Worm (Caenorhabditis elegans) whole organism, L1 larva: ENCODE data around the gene H37A05.4.

ENCODE experiments used
- C04F5.9 ChIP-seq: sonication (generic microtip); optimal IDR thresholded peaks from 2 replicates; lab custom pipeline; 2016; ENCODE audit warnings: missing genetic modification characterization, missing compliant biosample characterization
- C16A3.4 ChIP-seq: fragments of 150-350 bp; optimal IDR thresholded peaks from 2 replicates; lab custom pipeline; 2014; ENCODE audit warnings: missing biosample characterization, missing genetic modification characterization
- F16B12.6 ChIP-seq: fragments of 150-350 bp; optimal IDR thresholded peaks from 2 replicates; lab custom pipeline; 2014; ENCODE audit warnings: missing biosample characterization, missing genetic modification characterization
- Y116A8C.19 ChIP-seq: sonication (generic microtip); optimal IDR thresholded peaks from 2 replicates; lab custom pipeline; 2016; ENCODE audit warnings: missing compliant biosample characterization, missing genetic modification characterization, borderline replicate concordance
- aha-1 ChIP-seq: fragments of 150-350 bp; optimal IDR thresholded peaks from 2 replicates; lab custom pipeline; 2014; ENCODE audit warnings: missing biosample characterization, missing genetic modification characterization
- aly-2 ChIP-seq: fragments of 150-350 bp; optimal IDR thresholded peaks from 2 replicates; lab custom pipeline; 2014; ENCODE audit warnings: missing biosample characterization, missing genetic modification characterization
- ceh-63 ChIP-seq: fragments of 200-800 bp; sonication (Bioruptor generic); optimal IDR thresholded peaks from 2 replicates; lab custom pipeline; 2018; ENCODE audit warnings: mild to moderate bottlenecking, missing genetic modification characterization, missing compliant biosample characterization
- ceh-8 ChIP-seq: fragments of 200-800 bp; sonication (Bioruptor generic); optimal IDR thresholded peaks from 2 replicates; lab custom pipeline; 2018; ENCODE audit warnings: mild to moderate bottlenecking, missing genetic modification characterization, moderate library complexity, missing compliant biosample characterization
- ceh-90 ChIP-seq: sonication (generic microtip); optimal IDR thresholded peaks from 2 replicates; lab custom pipeline; 2016; ENCODE audit warnings: missing genetic modification characterization, missing compliant biosample characterization
- ces-1 ChIP-seq: fragments of 150-350 bp; optimal IDR thresholded peaks from 2 replicates; lab custom pipeline; 2014; ENCODE audit warnings: missing biosample characterization, missing genetic modification reagents, missing genetic modification characterization
- dsc-1 ChIP-seq: sonication (generic microtip); optimal IDR thresholded peaks from 2 replicates; lab custom pipeline; 2016; ENCODE audit warnings: mild to moderate bottlenecking, missing genetic modification characterization, missing compliant biosample characterization
- efl-1 ChIP-seq, 4 experiments: fragments of 150-350 bp; optimal IDR thresholded peaks in 3 of 4; peaks in 1 of 4; 1 replicate in 1 of 4; 2 replicates in 3 of 4; lab custom pipeline; 2014; ENCODE audit warnings: missing biosample characterization in 2 of 4, missing genetic modification characterization in 2 of 4, missing genetic modification reagents in 2 of 4
- egl-27 ChIP-seq, 2 experiments: fragments of 150-350 bp in 1 of 2; sonication (generic microtip); optimal IDR thresholded peaks; 3 replicates each; lab custom pipeline; 2017 to 2018; ENCODE audit warnings: missing biosample characterization in 2 of 2, missing genetic modification characterization in 2 of 2, missing genetic modification reagents in 2 of 2
- elt-3 ChIP-seq, 6 experiments: fragments of 150-350 bp in 1 of 6; sonication (generic microtip); optimal IDR thresholded peaks; 2 replicates each; lab custom pipeline; 2017 to 2018; ENCODE audit warnings: missing biosample characterization in 6 of 6, missing genetic modification characterization in 6 of 6, inconsistent platforms in 1 of 6
- fos-1 ChIP-seq: fragments of 150-350 bp; optimal IDR thresholded peaks from 2 replicates; lab custom pipeline; 2014; ENCODE audit warnings: missing biosample characterization, missing genetic modification characterization
- hpl-2 ChIP-seq: fragments of 150-350 bp; optimal IDR thresholded peaks from 2 replicates; lab custom pipeline; 2014; ENCODE audit warnings: missing biosample characterization, missing genetic modification reagents, missing genetic modification characterization
- jun-1 ChIP-seq: fragments of 150-350 bp; optimal IDR thresholded peaks from 2 replicates; lab custom pipeline; 2014; ENCODE audit warnings: missing biosample characterization, missing genetic modification reagents, missing genetic modification characterization
- lin-14 ChIP-seq: fragments of 200-800 bp; sonication (Bioruptor generic); optimal IDR thresholded peaks from 2 replicates; lab custom pipeline; 2018; ENCODE audit warnings: mild to moderate bottlenecking, missing genetic modification characterization, moderate library complexity, missing compliant biosample characterization
- nhr-237 ChIP-seq: fragments of 150-350 bp; optimal IDR thresholded peaks from 2 replicates; lab custom pipeline; 2014; ENCODE audit warnings: missing biosample characterization, missing genetic modification characterization
- nhr-71 ChIP-seq: sonication (generic microtip); optimal IDR thresholded peaks from 2 replicates; lab custom pipeline; 2016; ENCODE audit warnings: mild to moderate bottlenecking, missing genetic modification characterization, moderate library complexity, missing compliant biosample characterization
- nhr-85 ChIP-seq: sonication (generic microtip); peaks from one replicate; lab custom pipeline; 2016; ENCODE audit warnings: missing genetic modification characterization, inconsistent platforms, missing compliant biosample characterization
- nhr-90 ChIP-seq: sonication (generic microtip); optimal IDR thresholded peaks from 2 replicates; lab custom pipeline; 2016; ENCODE audit warnings: mild to moderate bottlenecking, missing genetic modification characterization, missing compliant biosample characterization; ENCODE audit not compliant: poor library complexity
- pax-3 ChIP-seq: fragments of 200-800 bp; sonication (Bioruptor generic); optimal IDR thresholded peaks from 2 replicates; lab custom pipeline; 2018; ENCODE audit warnings: mild to moderate bottlenecking, missing genetic modification characterization, moderate library complexity, missing compliant biosample characterization
- snpc-4 ChIP-seq: fragments of 150-350 bp; optimal IDR thresholded peaks from 2 replicates; lab custom pipeline; 2014; ENCODE audit warnings: missing biosample characterization, missing genetic modification characterization
- sup-37 ChIP-seq: fragments of 200-800 bp; sonication (Bioruptor generic); optimal IDR thresholded peaks from 2 replicates; lab custom pipeline; 2018; ENCODE audit warnings: mild to moderate bottlenecking, missing genetic modification characterization, missing compliant biosample characterization
- swsn-7 ChIP-seq: sonication (generic microtip); optimal IDR thresholded peaks from 2 replicates; lab custom pipeline; 2016; ENCODE audit warnings: missing genetic modification characterization, missing compliant biosample characterization
- unc-130 ChIP-seq: fragments of 150-350 bp; optimal IDR thresholded peaks from 2 replicates; lab custom pipeline; 2017; ENCODE audit warnings: missing biosample characterization, missing genetic modification characterization, inconsistent platforms
- unc-62 ChIP-seq: fragments of 150-350 bp; optimal IDR thresholded peaks from 2 replicates; lab custom pipeline; 2014; ENCODE audit warnings: missing biosample characterization, missing genetic modification reagents, missing genetic modification characterization
- vab-15 ChIP-seq: sonication (generic microtip); optimal IDR thresholded peaks from 2 replicates; lab custom pipeline; 2017; ENCODE audit warnings: missing genotype, mild to moderate bottlenecking, missing genetic modification characterization, missing compliant biosample characterization
- zag-1 ChIP-seq: fragments of 150-350 bp; optimal IDR thresholded peaks from 2 replicates; lab custom pipeline; 2014; ENCODE audit warnings: missing biosample characterization, missing genetic modification characterization
- ztf-4 ChIP-seq: fragments of 150-350 bp; optimal IDR thresholded peaks from 2 replicates; lab custom pipeline; 2014; ENCODE audit warnings: missing biosample characterization, missing genetic modification characterization

Gene H37A05.4

ce11 chrV:13649730-13650349 lies at the start of gene H37A05.4:
Gene H37A05.4, minus strand, starts transcription at chrV:13649780.
- TF ChIP-seq dsc-1 (tag; lab: Kevin White, UChicago) (no peak), elt-3 (tag; optimal IDR thresholded peaks at IDR 0.05; lab: Kevin White, UChicago) (no peak), nhr-90 (peak; percentile 33), pax-3 (tag; lab: Kevin White, UChicago) (peak; percentile 20), ztf-4 (tag; lab: Kevin White, UChicago) (peak; percentile 29), efl-1 (optimal IDR thresholded peaks at IDR 0.05; lab: Kevin White, UChicago) (peak in 1 of 2 experiments; percentile 16), efl-1 (GFP tag; optimal IDR thresholded peaks at IDR 0.05 in 1 of 2; lab: Kevin White, UChicago) (peak in 1 of 2 experiments; percentile 91)

ce11 chrV:13694103-13694502 lies 44.5 kb upstream of the H37A05.4 start:
- TF ChIP-seq unc-62 (GFP tag; lab: Kevin White, UChicago) (no peak), sup-37 (no peak), efl-1 (optimal IDR thresholded peaks at IDR 0.05; lab: Kevin White, UChicago) (no peak), efl-1 (GFP tag; optimal IDR thresholded peaks at IDR 0.05 in 1 of 2; lab: Kevin White, UChicago) (peak in 1 of 2 experiments; percentile 91)

DNA sequence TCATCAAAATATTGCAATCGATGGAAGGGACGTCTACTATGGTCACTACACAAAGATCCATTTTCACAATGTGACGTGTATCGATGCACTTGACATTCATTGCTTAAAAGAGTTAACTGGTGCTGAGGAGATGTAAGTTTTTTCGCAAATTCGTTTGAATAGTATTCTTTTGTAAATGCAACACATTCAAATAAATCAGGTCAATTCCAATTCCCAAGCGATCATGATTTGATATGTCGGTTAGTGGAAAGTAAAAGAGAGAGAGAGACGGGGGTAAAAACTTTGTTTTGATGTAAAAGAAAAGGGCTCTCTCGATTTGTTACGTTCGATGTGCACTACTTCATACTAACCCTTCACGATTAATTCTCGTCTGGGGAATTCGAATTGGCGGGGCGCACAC lies 40.7 kb upstream of the H37A05.4 start:
- TF ChIP-seq swsn-7 (tag; lab: Kevin White, UChicago): no peak
- peak; percentile 8 for TF ChIP-seq lin-14 (GFP tag; lab: Kevin White, UChicago)
- no peak for TF ChIP-seq ceh-63 (GFP tag; lab: Kevin White, UChicago)
- TF ChIP-seq hpl-2 (GFP tag; lab: Kevin White, UChicago): no peak

- no peak for TF ChIP-seq fos-1 (tag; lab: Kevin White, UChicago)
- TF ChIP-seq dsc-1 (tag; lab: Kevin White, UChicago): no peak
- TF ChIP-seq C16A3.4: no peak
- TF ChIP-seq Y116A8C.19: no peak
- TF ChIP-seq C04F5.9 (tag; lab: Kevin White, UChicago): no peak
- TF ChIP-seq efl-1 (optimal IDR thresholded peaks at IDR 0.05; lab: Kevin White, UChicago): no peak
- TF ChIP-seq efl-1 (GFP tag; optimal IDR thresholded peaks at IDR 0.05 in 1 of 2; lab: Kevin White, UChicago): no peak
- no peak for TF ChIP-seq aha-1 (tag; lab: Kevin White, UChicago)
- TF ChIP-seq unc-130 (tag; lab: Kevin White, UChicago): no peak
- TF ChIP-seq snpc-4: no peak
- no peak for TF ChIP-seq ces-1 (GFP tag; lab: Kevin White, UChicago)
- TF ChIP-seq nhr-85: no peak
- TF ChIP-seq nhr-237 (tag; lab: Kevin White, UChicago): no peak
- no peak for TF ChIP-seq elt-3 (tag; optimal IDR thresholded peaks at IDR 0.05; lab: Kevin White, UChicago)
- no peak for TF ChIP-seq aly-2 (tag; lab: Kevin White, UChicago)
- no peak for TF ChIP-seq zag-1 (tag; lab: Kevin White, UChicago)
- TF ChIP-seq nhr-71 (tag; lab: Kevin White, UChicago): no peak
- no peak for TF ChIP-seq ceh-90 (tag; lab: Kevin White, UChicago)
- no peak for TF ChIP-seq egl-27 (tag; optimal IDR thresholded peaks at IDR 0.05; lab: Kevin White, UChicago)
Measured at ce11 chrV:13689592-13689991, 40.0 kb upstream of the H37A05.4 start, which contains the start of gene T01D3.1. Gene T01D3.1, plus strand, starts transcription at chrV:13689892.

DNA sequence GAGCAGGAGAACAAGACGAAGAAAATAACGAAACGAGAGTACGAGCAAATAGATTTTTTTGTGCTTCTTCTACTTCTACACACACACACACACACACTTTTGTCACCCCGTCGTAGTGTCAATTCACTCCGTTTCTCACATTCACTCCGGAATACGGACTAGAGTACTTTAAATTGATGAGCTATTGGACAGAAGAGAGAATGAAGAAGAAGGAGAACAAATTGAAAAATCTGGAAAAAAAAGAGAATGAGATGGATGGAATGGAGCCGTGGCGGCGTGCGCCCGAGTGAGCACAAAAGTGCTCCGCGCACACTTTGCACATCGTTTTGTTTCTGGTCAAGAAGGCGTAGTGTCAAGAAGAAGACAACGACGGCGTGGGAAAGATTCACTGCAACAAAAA lies 37.9 kb upstream of the H37A05.4 start:
- TF ChIP-seq unc-62 (GFP tag; lab: Kevin White, UChicago) (no peak), dsc-1 (tag; lab: Kevin White, UChicago) (no peak), aly-2 (tag; lab: Kevin White, UChicago) (no peak), lin-14 (GFP tag; lab: Kevin White, UChicago) (no peak), jun-1 (tag; lab: Kevin White, UChicago) (no peak), vab-15 (tag; lab: Kevin White, UChicago) (no peak), F16B12.6 (tag; lab: Kevin White, UChicago) (no peak), ceh-8 (no peak), sup-37 (no peak)
- TF ChIP-seq, all 84 proteins: peak for 0
